Fruit fly (Drosophila melanogaster) Kc167 (cell line): ENCODE measurements around the gene CG43390.

Source experiments
- Myc ChIP-seq: fragments of >200 bp; optimal IDR thresholded peaks from 2 replicates; lab custom pipeline; 2017; ENCODE audit warnings: missing external identifiers
- Sin3A ChIP-seq: fragments of >200 bp; optimal IDR thresholded peaks from 2 replicates; lab custom pipeline; 2018; ENCODE audit warnings: missing external identifiers
- h ChIP-seq: fragments of >200 bp; optimal IDR thresholded peaks from 3 replicates; lab custom pipeline; 2018; ENCODE audit warnings: missing external identifiers
- psq ChIP-seq: fragments of >200 bp; optimal IDR thresholded peaks from 2 replicates; lab custom pipeline; 2017; ENCODE audit warnings: missing external identifiers
- ttk ChIP-seq: sonication (Bioruptor generic); optimal IDR thresholded peaks from 2 replicates; lab custom pipeline; 2017; ENCODE audit warnings: missing external identifiers

DNA sequence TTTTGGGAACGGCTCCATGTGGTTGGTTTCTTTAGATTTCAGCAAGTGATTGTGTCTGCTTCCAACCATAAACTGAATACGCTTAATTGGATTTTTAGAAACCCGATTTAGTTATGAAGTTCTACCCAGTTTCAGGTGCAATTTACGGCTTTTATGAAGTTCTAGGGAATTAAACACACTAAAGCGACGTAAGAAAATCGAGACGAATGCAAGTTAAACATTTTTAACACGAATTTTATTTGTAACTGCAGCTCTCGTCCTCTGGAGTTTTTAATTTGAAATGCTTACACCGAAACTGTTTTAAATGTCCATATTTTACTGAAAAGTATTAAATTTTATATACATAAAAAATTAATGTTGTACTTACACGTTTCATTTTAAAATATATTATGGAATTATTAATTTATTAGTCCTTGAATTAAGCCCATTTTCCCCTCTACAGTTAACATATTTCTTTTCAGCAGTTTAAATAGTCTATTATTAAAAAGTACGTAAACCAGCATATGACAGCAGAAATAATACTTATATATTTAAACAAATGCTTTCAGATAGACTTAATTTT, 15.7 kb downstream of the CG43390 start, which contains the start of the genes CG46412 and CG33267:
- no peak for TF ChIP-seq ttk (lab: Kevin White, UChicago)
- no peak for TF ChIP-seq Sin3A (lab: Kevin White, UChicago)
- TF ChIP-seq psq, result no peak
- TF ChIP-seq h (lab: Kevin White, UChicago), result no peak
- TF ChIP-seq Myc (lab: Kevin White, UChicago), result no peak
